Fruit fly (Drosophila melanogaster) whole organism, prepupa: Measurements from ENCODE around the gene CG6225.
A peak's percentile ranks its signal among the peaks of the same experiment; 100 is the strongest.

ENCODE experiments used
- CG15336 ChIP-seq: fragments of 200-800 bp; sonication (Bioruptor generic); IDR thresholded peaks from 2 replicates; pipeline ENCODE4 v1.3.6; 2022; ENCODE audit warnings: missing biosample characterization, missing genetic modification characterization
- CG1621 ChIP-seq: fragments of 200-800 bp; sonication (Bioruptor generic); optimal IDR thresholded peaks from 3 replicates; lab custom pipeline; 2018; ENCODE audit warnings: missing biosample characterization, mild to moderate bottlenecking, missing genetic modification characterization
- CG31627 ChIP-seq: fragments of 200-800 bp; sonication (Bioruptor generic); optimal IDR thresholded peaks from 3 replicates; lab custom pipeline; 2016; ENCODE audit warnings: missing biosample characterization, missing genetic modification characterization
- CG32006 ChIP-seq: fragments of 200-800 bp; sonication (Bioruptor generic); optimal IDR thresholded peaks from 3 replicates; lab custom pipeline; 2017; ENCODE audit warnings: missing biosample characterization, mild to moderate bottlenecking, missing genetic modification characterization
- CG34406 ChIP-seq: fragments of 200-800 bp; sonication (Bioruptor generic); optimal IDR thresholded peaks from 3 replicates; lab custom pipeline; 2016; ENCODE audit warnings: missing biosample characterization, missing genetic modification characterization
- CG3919 ChIP-seq: fragments of 200-800 bp; sonication (Bioruptor generic); optimal IDR thresholded peaks from 3 replicates; lab custom pipeline; 2016; ENCODE audit warnings: missing biosample characterization, missing genetic modification characterization
- CG6163 ChIP-seq: fragments of 200-800 bp; sonication (Bioruptor generic); IDR thresholded peaks from 3 replicates; pipeline ENCODE4 v1.3.6; 2022; ENCODE audit warnings: missing biosample characterization, missing genetic modification characterization
- CG6792 ChIP-seq: fragments of 200-800 bp; sonication (Bioruptor generic); optimal IDR thresholded peaks from 3 replicates; lab custom pipeline; 2016; ENCODE audit warnings: missing biosample characterization, missing genetic modification characterization
- CG7368 ChIP-seq: fragments of 200-800 bp; sonication (Bioruptor generic); optimal IDR thresholded peaks from 3 replicates; lab custom pipeline; 2016; ENCODE audit warnings: missing biosample characterization, missing genetic modification characterization
- CG9139 ChIP-seq: fragments of 200-800 bp; sonication (Bioruptor generic); optimal IDR thresholded peaks from 3 replicates; lab custom pipeline; 2017; ENCODE audit warnings: missing biosample characterization, mild to moderate bottlenecking, missing genetic modification characterization
- Eip75B ChIP-seq: fragments of 200-800 bp; sonication (Bioruptor generic); optimal IDR thresholded peaks from 3 replicates; lab custom pipeline; 2016; ENCODE audit warnings: missing biosample characterization, missing genetic modification characterization
- Eip78C ChIP-seq: fragments of 200-800 bp; sonication (Bioruptor generic); peaks from one replicate; lab custom pipeline; 2016; ENCODE audit warnings: missing biosample characterization, missing genetic modification characterization
- Ets21C ChIP-seq: fragments of 200-800 bp; sonication (Bioruptor generic); optimal IDR thresholded peaks from 3 replicates; lab custom pipeline; 2016; ENCODE audit warnings: missing biosample characterization, missing genetic modification characterization
- Ets96B ChIP-seq: fragments of 200-800 bp; optimal IDR thresholded peaks from 2 replicates; lab custom pipeline; 2019; ENCODE audit warnings: missing biosample characterization, mild to moderate bottlenecking, missing genetic modification characterization, moderate library complexity
- Gug ChIP-seq: fragments of 200-800 bp; sonication (Bioruptor generic); IDR thresholded peaks from 2 replicates; pipeline ENCODE4 v1.3.6; 2022; ENCODE audit warnings: missing biosample characterization, missing genetic modification characterization
- Hr39 ChIP-seq: fragments of 200-800 bp; sonication (Bioruptor generic); optimal IDR thresholded peaks from 2 replicates; lab custom pipeline; 2016; ENCODE audit warnings: missing biosample characterization, missing genetic modification characterization
- Hr4 ChIP-seq: fragments of 200-800 bp; sonication (Bioruptor generic); optimal IDR thresholded peaks from 3 replicates; lab custom pipeline; 2016; ENCODE audit warnings: missing biosample characterization, missing genetic modification characterization
- OdsH ChIP-seq: fragments of 200-800 bp; sonication (Bioruptor generic); optimal IDR thresholded peaks from 3 replicates; lab custom pipeline; 2016; ENCODE audit warnings: missing biosample characterization, missing genetic modification characterization
- Smox ChIP-seq: fragments of 200-800 bp; sonication (Bioruptor generic); optimal IDR thresholded peaks from 3 replicates; lab custom pipeline; 2016; ENCODE audit warnings: missing biosample characterization, missing genetic modification characterization
- Sox102F ChIP-seq: fragments of 200-800 bp; sonication (Bioruptor generic); optimal IDR thresholded peaks from 2 replicates; lab custom pipeline; 2016; ENCODE audit warnings: missing biosample characterization, mild to moderate bottlenecking, missing genetic modification characterization
- acj6 ChIP-seq: fragments of 200-800 bp; sonication (Bioruptor generic); optimal IDR thresholded peaks from 3 replicates; lab custom pipeline; 2016; ENCODE audit warnings: missing biosample characterization, missing genetic modification characterization
- dac ChIP-seq: fragments of 200-800 bp; sonication (Bioruptor generic); optimal IDR thresholded peaks from 2 replicates; lab custom pipeline; 2017; ENCODE audit warnings: missing biosample characterization, mild to moderate bottlenecking, missing genetic modification characterization
- dsx ChIP-seq: fragments of 200-800 bp; optimal IDR thresholded peaks from 3 replicates; lab custom pipeline; 2019; ENCODE audit warnings: missing biosample characterization, mild to moderate bottlenecking, missing genetic modification characterization, moderate library complexity; ENCODE audit not compliant: poor library complexity, severe bottlenecking
- fd59A ChIP-seq: fragments of 200-800 bp; sonication (Bioruptor generic); optimal IDR thresholded peaks from 2 replicates; lab custom pipeline; 2017; ENCODE audit warnings: missing biosample characterization, mild to moderate bottlenecking, missing genetic modification characterization, missing genetic modification reagents
- fkh ChIP-seq: fragments of 200-800 bp; sonication (Bioruptor generic); optimal IDR thresholded peaks from 3 replicates; lab custom pipeline; 2017; ENCODE audit warnings: missing biosample characterization, mild to moderate bottlenecking, missing genetic modification characterization, moderate library complexity
- lz ChIP-seq: fragments of 200-800 bp; sonication (Bioruptor generic); optimal IDR thresholded peaks from 3 replicates; lab custom pipeline; 2016; ENCODE audit warnings: missing biosample characterization, missing genetic modification characterization
- pdm3 ChIP-seq: fragments of 200-800 bp; sonication (Bioruptor generic); optimal IDR thresholded peaks from 3 replicates; lab custom pipeline; 2016; ENCODE audit warnings: missing biosample characterization, missing genetic modification characterization
- salr ChIP-seq, 2 experiments: fragments of 200-800 bp; sonication (Bioruptor generic); optimal IDR thresholded peaks; 3 replicates each; lab custom pipeline; 2016 to 2018; ENCODE audit warnings: missing biosample characterization in 2 of 2, missing genetic modification characterization in 2 of 2, mild to moderate bottlenecking in 1 of 2
- spab ChIP-seq: fragments of 200-800 bp; sonication (Bioruptor generic); optimal IDR thresholded peaks from 2 replicates; lab custom pipeline; 2017; ENCODE audit warnings: missing biosample characterization, mild to moderate bottlenecking, missing genetic modification characterization, missing genetic modification reagents
- svp ChIP-seq: fragments of 200-800 bp; sonication (Bioruptor generic); peaks from one replicate; lab custom pipeline; 2016; ENCODE audit warnings: missing biosample characterization, missing genetic modification characterization
- topi ChIP-seq: fragments of 200-800 bp; sonication (Bioruptor generic); optimal IDR thresholded peaks from 3 replicates; lab custom pipeline; 2016; ENCODE audit warnings: missing biosample characterization, missing genetic modification characterization

The CG6225 gene

DNA sequence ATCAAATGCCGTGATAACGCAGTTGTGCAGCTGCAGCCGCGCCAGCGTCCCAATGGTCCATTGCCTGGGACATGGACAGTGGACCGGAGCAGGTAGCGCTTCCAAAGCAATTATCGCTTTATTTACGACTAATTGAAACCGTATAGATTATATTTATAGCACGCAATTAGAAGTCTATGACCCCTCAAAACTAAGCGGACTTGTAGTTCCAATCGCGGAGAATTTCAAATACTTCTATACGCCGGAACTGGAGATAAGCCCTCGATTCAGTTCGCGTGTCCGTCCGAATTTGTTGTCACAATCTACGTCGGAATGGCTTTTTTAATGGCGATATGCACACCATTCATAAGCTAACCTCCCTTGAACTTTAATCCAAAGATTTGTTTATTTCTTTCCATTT is 30.9 kb downstream of the CG6225 start:
- no peak for TF ChIP-seq spab

DNA sequence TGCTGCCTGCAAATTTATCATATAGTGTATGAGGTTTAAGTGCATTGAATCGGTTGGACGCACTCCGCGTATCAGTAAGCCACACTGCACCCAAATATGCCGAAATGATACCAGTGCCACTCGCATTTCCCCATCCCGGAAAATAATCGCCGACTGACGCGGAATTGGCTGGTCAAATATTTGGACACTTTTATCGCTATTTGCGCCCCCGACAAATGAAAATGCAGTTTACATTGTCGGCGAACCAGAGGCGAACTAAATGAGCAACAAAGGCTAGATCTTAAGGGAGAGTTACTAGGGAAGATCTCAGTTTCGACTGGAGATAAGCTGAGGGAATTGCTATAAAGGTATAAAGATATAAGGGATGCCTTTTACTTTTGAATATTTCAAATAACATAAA is 33.7 kb downstream of the CG6225 start:
- TF ChIP-seq Eip78C (GFP tag; lab: Kevin White, UChicago) (peak; percentile 20), CG1621 (tag; lab: Kevin White, UChicago) (no peak)

DNA sequence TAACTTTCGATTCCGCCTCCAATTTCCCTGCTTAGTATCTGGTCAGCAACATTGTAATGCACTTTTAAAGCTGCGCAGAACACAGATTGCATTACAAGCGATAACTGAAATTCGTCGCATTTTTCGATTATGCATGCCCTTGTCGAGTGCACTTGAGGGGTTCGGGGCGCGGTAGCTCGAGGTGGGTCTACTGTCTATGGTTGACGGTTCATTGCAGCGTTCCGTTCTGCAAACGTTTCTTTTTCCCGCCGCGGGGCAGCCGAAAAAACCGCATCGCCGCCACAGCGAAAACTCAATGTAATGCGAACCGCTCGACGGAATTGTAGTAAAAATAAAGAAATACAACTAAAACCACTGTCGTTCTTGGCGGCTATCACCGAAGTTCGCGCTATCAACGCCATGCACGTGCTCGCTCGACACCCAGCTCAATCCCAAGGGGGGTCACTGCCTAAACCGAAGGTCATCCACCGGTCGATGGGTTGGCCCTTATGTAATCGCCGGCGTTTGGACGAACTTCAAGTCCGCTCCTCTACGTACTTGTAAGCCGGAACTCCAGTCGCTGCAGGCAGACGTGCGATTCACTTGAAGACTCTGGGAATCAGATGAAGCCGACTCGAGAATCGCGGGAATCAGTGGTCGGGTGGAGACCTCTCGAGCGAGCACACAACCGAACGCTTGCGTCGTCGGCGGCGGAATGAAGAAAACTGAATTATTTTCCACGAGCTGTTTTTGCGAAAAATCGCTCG is 34.5 kb downstream of the CG6225 start, which contains the start of gene kar:
Gene kar, minus strand, starts transcription at position 696 of the 746 bp plus-strand sequence.
- TF ChIP-seq Gug (no peak), Ets96B (tag; lab: Kevin White, UChicago) (no peak), Hr39 (no peak), Eip78C (GFP tag; lab: Kevin White, UChicago) (no peak), CG1621 (tag; lab: Kevin White, UChicago) (no peak), CG6163 (GFP tag; lab: Robert Waterston, UW) (no peak), fkh (GFP tag; lab: Kevin White, UChicago) (no peak), dsx (peak; percentile 77), spab (no peak), Smox (GFP tag; lab: Kevin White, UChicago) (no peak), CG6792 (GFP tag; lab: Kevin White, UChicago) (no peak), svp (GFP tag; lab: Kevin White, UChicago) (peak; percentile 94), CG3919 (GFP tag; lab: Kevin White, UChicago) (no peak), CG7368 (GFP tag; lab: Kevin White, UChicago) (no peak), CG32006 (GFP tag; lab: Kevin White, UChicago) (no peak)

- TF ChIP-seq Eip78C (GFP tag; lab: Kevin White, UChicago) (peak; percentile 38), acj6 (GFP tag; lab: Kevin White, UChicago) (no peak)
Observed at dm6 chr3R:12691422-12692101, 37.2 kb downstream of the CG6225 start, which contains the start of gene Arp1. Arp1 (plus strand) TSS chr3R:12691743.

- TF ChIP-seq CG9139 (GFP tag; lab: Kevin White, UChicago), result no peak
- no peak for TF ChIP-seq dac
- TF ChIP-seq OdsH, result no peak
- no peak for TF ChIP-seq CG7368 (GFP tag; lab: Kevin White, UChicago)
- TF ChIP-seq CG31627 (GFP tag; lab: Kevin White, UChicago), result no peak
- TF ChIP-seq Hr39, result no peak
Observed at dm6 chr3R:12692497-12692896, 38.1 kb downstream of the CG6225 start, which contains the start of gene CG31347. CG31347 (minus strand) TSS chr3R:12692597.

- TF ChIP-seq Smox (GFP tag; lab: Kevin White, UChicago), result no peak
- no peak for TF ChIP-seq fd59A (GFP tag; lab: Kevin White, UChicago)
- TF ChIP-seq Ets21C, result no peak
- no peak for TF ChIP-seq OdsH
- no peak for TF ChIP-seq lz (GFP tag; lab: Kevin White, UChicago)
- TF ChIP-seq Eip75B (GFP tag; lab: Kevin White, UChicago), result no peak
- no peak for TF ChIP-seq Sox102F (GFP tag; lab: Kevin White, UChicago)
- TF ChIP-seq Gug, result no peak
- TF ChIP-seq salr (GFP tag; optimal IDR thresholded peaks at IDR 0.05; lab: Kevin White, UChicago), result no peak
- no peak for TF ChIP-seq CG9139 (GFP tag; lab: Kevin White, UChicago)
- no peak for TF ChIP-seq CG34406
- TF ChIP-seq CG15336 (GFP tag; lab: Robert Waterston, UW), result no peak
- no peak for TF ChIP-seq Hr4 (GFP tag; lab: Kevin White, UChicago)
- TF ChIP-seq pdm3 (GFP tag; lab: Kevin White, UChicago), result no peak
- TF ChIP-seq topi (GFP tag; lab: Kevin White, UChicago), result no peak
- TF ChIP-seq, all 60 proteins: peak for 0
Observed at dm6 chr3R:12694742-12695141, 40.4 kb downstream of the CG6225 start, which contains the start of the genes CG14391 and NijC. CG14391 (minus strand) TSS chr3R:12694842. NijC (plus strand) TSS chr3R:12695129.
